Fruit fly (Drosophila melanogaster) whole organism: ENCODE measurements around the gene Naa20A.

Experiments used
- CG8478 ChIP-seq: fragments of >200 bp; optimal IDR thresholded peaks from 2 replicates; lab custom pipeline; 2018; ENCODE audit warnings: inconsistent platforms
- Dll ChIP-seq: fragments of >200 bp; optimal IDR thresholded peaks from 2 replicates; lab custom pipeline; 2017
- EcR ChIP-seq, 2 experiments: fragments of >200 bp; optimal IDR thresholded peaks; 2 replicates each; lab custom pipeline; 2017; ENCODE audit warnings: missing biosample characterization in 2 of 2, missing genetic modification characterization in 2 of 2, missing genetic modification reagents in 2 of 2
- pan ChIP-seq: fragments of >200 bp; optimal IDR thresholded peaks from 2 replicates; lab custom pipeline; 2017
- psq ChIP-seq: fragments of >200 bp; optimal IDR thresholded peaks from 2 replicates; lab custom pipeline; 2017
- usp ChIP-seq: fragments of >200 bp; optimal IDR thresholded peaks from 2 replicates; lab custom pipeline; 2017; ENCODE audit warnings: missing biosample characterization, missing genetic modification characterization, mixed read lengths

Naa20A gene

DNA sequence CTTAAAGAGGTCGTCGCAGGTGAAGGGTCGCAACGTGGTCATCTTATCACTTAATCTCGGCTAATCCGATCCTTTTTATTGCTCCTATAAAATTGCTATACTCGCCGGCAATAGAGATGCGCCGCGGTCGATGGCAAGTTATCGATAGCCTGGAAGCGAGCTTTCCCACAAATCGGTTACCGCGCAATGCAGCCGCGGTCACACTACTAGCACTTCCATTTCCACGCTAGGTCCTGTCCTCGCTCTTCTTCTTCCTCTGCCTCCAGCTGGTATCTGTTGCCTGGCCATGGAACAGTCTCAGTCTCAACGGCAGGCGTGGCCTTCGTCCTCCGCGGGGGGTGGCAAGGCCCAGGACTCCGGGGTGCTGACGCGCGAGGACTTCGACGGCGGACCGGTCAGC, at the start of gene Naa20A, which contains the start of gene MKP-4:
TSS of gene Naa20A (minus strand) at position 151 of the 400 bp plus-strand sequence.
TSS of gene MKP-4 (plus strand) at position 191 of the 400 bp plus-strand sequence.
- TF ChIP-seq CG8478 (lab: Kevin White, UChicago) (no peak), pan (lab: Kevin White, UChicago) (no peak), Dll (lab: Kevin White, UChicago) (no peak), psq (no peak), usp (GFP tag; lab: Kevin White, UChicago) (no peak), EcR (GFP tag; optimal IDR thresholded peaks at IDR 0.05; lab: Kevin White, UChicago) (no peak)

- no peak for TF ChIP-seq CG8478 (lab: Kevin White, UChicago)
- TF ChIP-seq psq = no peak
- TF ChIP-seq Dll (lab: Kevin White, UChicago) = no peak
- no peak for TF ChIP-seq usp (GFP tag; lab: Kevin White, UChicago)
- no peak for TF ChIP-seq pan (lab: Kevin White, UChicago)
- TF ChIP-seq EcR (GFP tag; optimal IDR thresholded peaks at IDR 0.05; lab: Kevin White, UChicago) = no peak
Measured at dm6 chrX:19668405-19668804, 45.5 kb upstream of the Naa20A start.

DNA sequence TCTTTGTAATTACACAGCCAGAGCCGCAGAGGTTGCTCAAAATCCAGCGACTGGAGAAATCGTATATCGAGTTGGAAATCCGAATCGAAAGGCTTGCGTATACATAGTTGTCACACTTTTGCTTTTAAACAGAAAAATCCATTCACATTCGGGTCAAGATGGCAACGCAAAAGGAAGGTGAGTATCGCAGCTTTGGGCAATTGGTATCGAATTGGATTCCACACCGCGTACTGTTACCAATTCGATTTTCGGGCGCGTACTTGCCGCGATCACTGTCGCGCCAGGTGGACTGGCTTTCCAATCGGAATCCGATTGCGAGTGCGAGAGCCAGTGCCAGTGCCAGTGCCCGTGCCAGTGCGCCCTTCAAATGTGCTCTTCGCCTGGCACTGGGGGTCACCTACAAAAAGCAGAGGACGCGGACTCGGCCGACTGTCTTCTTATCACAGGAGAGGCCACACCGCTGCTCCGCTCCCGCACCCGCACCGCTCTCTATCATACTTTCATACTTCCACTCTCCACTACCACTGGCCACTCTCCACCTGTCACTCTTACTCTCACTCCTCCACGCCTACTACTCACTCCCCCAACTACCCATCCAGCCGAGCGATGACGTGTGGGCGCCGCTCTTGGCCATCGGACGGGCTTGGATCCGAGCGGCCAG, 44.7 kb upstream of the Naa20A start:
- no peak for TF ChIP-seq Dll (lab: Kevin White, UChicago)
- no peak for TF ChIP-seq pan (lab: Kevin White, UChicago)
- no peak for TF ChIP-seq CG8478 (lab: Kevin White, UChicago)
- no peak for TF ChIP-seq EcR (GFP tag; optimal IDR thresholded peaks at IDR 0.05; lab: Kevin White, UChicago)
- TF ChIP-seq psq = no peak
- TF ChIP-seq usp (GFP tag; lab: Kevin White, UChicago) = no peak

DNA sequence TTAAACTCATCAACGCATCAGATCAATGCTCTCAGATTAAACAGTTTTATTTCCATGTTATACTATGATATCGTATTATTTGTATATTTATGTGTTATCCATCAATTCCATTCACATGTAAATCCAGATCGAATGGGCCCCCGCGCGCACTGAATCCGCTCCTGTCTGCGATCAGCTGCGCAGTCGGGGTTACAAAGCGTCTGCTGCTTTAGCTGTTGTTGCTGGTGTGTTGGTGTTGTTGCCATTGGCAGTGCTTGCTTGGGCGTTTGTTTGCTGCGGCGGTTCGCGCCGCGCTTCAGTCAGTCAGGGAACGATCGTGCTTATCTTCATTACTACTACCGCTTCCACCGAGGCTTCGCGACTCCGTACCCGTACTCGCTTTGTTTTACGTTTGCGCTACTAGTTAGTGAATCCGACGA, 44.1 kb upstream of the Naa20A start, which contains the start of gene Zw:
TSS of gene Zw (plus strand) at position 262 of the 419 bp plus-strand sequence.
- TF ChIP-seq Dll (lab: Kevin White, UChicago) = peak; percentile 14
- no peak for TF ChIP-seq psq

DNA sequence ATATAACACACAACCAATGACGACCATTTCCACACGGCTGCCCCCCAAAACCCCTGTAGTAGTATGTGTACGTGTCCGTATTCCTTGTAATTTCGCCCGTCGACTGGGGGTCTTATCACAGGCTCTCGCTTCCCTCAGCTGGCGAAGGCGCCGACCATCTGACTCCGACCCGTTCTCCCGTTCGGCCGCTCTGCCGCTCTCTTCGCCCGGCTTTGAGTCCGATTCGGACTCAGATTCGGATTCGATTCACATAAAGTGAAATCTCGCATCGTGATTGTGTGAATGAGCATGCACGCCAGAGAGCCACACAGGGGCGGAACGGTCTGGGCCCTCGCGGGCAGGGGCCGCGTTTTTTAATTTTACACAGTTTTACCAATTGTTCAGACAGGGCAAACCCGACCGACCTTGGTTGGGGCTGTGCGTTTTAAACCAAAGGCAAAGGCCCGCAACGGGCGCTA, 42.8 kb upstream of the Naa20A start:
- TF ChIP-seq psq (no peak), usp (GFP tag; lab: Kevin White, UChicago) (no peak), Dll (lab: Kevin White, UChicago) (peak; percentile 19), CG8478 (lab: Kevin White, UChicago) (no peak), EcR (GFP tag; optimal IDR thresholded peaks at IDR 0.05; lab: Kevin White, UChicago) (no peak)

DNA sequence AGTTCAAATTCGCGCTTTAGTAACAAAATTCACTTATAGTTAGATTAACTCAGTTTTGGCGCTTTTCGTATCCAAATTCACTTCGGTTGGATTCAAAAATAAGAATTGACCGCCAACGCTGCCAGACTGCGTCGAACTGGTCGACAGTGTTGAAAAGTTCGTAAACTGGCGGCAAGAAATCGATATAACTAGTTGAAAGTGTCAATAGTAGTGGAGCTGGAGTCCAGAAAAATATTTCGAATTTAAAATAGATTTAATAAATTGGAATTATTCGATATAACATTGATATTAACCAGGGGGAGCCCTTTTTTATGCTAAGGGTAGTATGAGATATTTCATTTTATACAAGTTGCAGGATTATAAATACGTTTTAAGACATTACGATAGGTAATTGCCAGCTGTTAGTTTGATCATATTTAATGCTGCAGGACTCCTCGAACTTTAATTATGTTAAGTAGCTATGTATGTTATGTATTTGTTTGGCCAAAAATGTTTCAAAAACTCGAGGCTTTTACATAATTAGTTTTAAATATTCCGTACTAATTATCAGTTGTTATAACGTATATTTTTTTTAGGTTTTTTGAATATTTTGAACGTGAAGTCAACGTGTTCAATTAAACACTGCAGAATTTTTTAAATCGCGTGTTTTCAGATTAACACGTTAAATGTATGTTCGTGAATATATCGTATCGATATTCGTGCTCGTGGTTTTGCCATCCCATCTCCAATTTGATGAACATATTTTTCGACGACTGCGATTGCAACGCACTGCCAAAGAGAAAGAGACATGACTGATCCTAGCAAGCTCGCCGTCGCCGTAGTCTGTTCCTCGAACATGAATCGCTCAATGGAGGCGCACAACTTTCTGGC, 41.2 kb upstream of the Naa20A start, which contains the start of the genes CG14223 and Ssu72:
TSS of gene CG14223 (minus strand) at position 113 of the 870 bp plus-strand sequence.
TSS of gene Ssu72 (plus strand) at position 703 of the 870 bp plus-strand sequence.
- no peak for TF ChIP-seq usp (GFP tag; lab: Kevin White, UChicago)
- no peak for TF ChIP-seq psq
- no peak for TF ChIP-seq pan (lab: Kevin White, UChicago)
- TF ChIP-seq CG8478 (lab: Kevin White, UChicago) = no peak
- TF ChIP-seq Dll (lab: Kevin White, UChicago) = no peak
- no peak for TF ChIP-seq EcR (GFP tag; optimal IDR thresholded peaks at IDR 0.05; lab: Kevin White, UChicago)

- peak; percentile 2 for TF ChIP-seq Dll (lab: Kevin White, UChicago)
- TF ChIP-seq EcR (GFP tag; optimal IDR thresholded peaks at IDR 0.05; lab: Kevin White, UChicago) = no peak
Measured at dm6 chrX:19663196-19663858, 40.5 kb upstream of the Naa20A start.

- TF ChIP-seq EcR (GFP tag; optimal IDR thresholded peaks at IDR 0.05; lab: Kevin White, UChicago) (no peak), Dll (lab: Kevin White, UChicago) (peak; percentile 53)
Measured at dm6 chrX:19662583-19663195, 39.8 kb upstream of the Naa20A start.

- TF ChIP-seq psq = no peak
Measured at dm6 chrX:19651757-19652419, 29.0 kb upstream of the Naa20A start, which contains the start of the genes Ranbp21 and Elys. Gene Ranbp21, minus strand, starts transcription at chrX:19652269. Gene Elys, plus strand, starts transcription at chrX:19652305.

- no peak for TF ChIP-seq pan (lab: Kevin White, UChicago)
- no peak for TF ChIP-seq usp (GFP tag; lab: Kevin White, UChicago)
- no peak for TF ChIP-seq EcR (GFP tag; optimal IDR thresholded peaks at IDR 0.05; lab: Kevin White, UChicago)
- no peak for TF ChIP-seq Dll (lab: Kevin White, UChicago)
- no peak for TF ChIP-seq psq
- no peak for TF ChIP-seq CG8478 (lab: Kevin White, UChicago)
Measured at dm6 chrX:19645873-19646541, 23.1 kb upstream of the Naa20A start, which contains the start of gene Arp10. Gene Arp10, minus strand, starts transcription at chrX:19646176.
